Fruit fly (Drosophila melanogaster): ENCODE data around the gene CG7083.

The CG7083 gene

dm6 chr3L:8374107-8374506 is 33.5 kb downstream of the CG7083 start:
- no peak for TF ChIP-seq CG5953 (GFP tag; IDR thresholded peaks at IDR 0.05)
- TF ChIP-seq Ets65A (GFP tag) = peak; percentile 62
- TF ChIP-seq sna (GFP tag; IDR thresholded peaks at IDR 0.05; ENCODE audit: partially characterized antibody) = no peak
- TF ChIP-seq Blimp-1 (GFP tag; optimal IDR thresholded peaks at IDR 0.05) = peak; percentile 65
- no peak for TF ChIP-seq ap (GFP tag; IDR thresholded peaks at IDR 0.05)
- peak; percentile 76 for TF ChIP-seq pros (GFP tag; optimal IDR thresholded peaks at IDR 0.05)
- TF ChIP-seq BtbVII (GFP tag; optimal IDR thresholded peaks at IDR 0.05) = no peak
- TF ChIP-seq CG15269 (tag; optimal IDR thresholded peaks at IDR 0.05) = peak; percentile 70
- no peak for TF ChIP-seq Adf1 (GFP tag; IDR thresholded peaks at IDR 0.05)
- TF ChIP-seq phol (tag; optimal IDR thresholded peaks at IDR 0.05) = no peak
- no peak for TF ChIP-seq tio (GFP tag; optimal IDR thresholded peaks at IDR 0.05)
- TF ChIP-seq cg (GFP tag; optimal IDR thresholded peaks at IDR 0.05) = no peak
- TF ChIP-seq yki (optimal IDR thresholded peaks at IDR 0.05) = no peak
- TF ChIP-seq ase (GFP tag; IDR thresholded peaks at IDR 0.05) = no peak
- no peak for TF ChIP-seq CG11723 (GFP tag; optimal IDR thresholded peaks at IDR 0.05)
- TF ChIP-seq sd (tag; optimal IDR thresholded peaks at IDR 0.05) = peak; percentile 14
- no peak for TF ChIP-seq CG14667 (GFP tag; IDR thresholded peaks at IDR 0.05)
- TF ChIP-seq sisA (GFP tag; IDR thresholded peaks at IDR 0.05) = no peak
- TF ChIP-seq Hr78 (GFP tag; optimal IDR thresholded peaks at IDR 0.05) = peak in 1 of 2 experiments; percentile 47
- TF ChIP-seq sqz (GFP tag; optimal IDR thresholded peaks at IDR 0.05) = peak; percentile 96
- TF ChIP-seq sens (GFP tag) = peak; percentile 11
- no peak for TF ChIP-seq lov (optimal IDR thresholded peaks at IDR 0.05)
- TF ChIP-seq lov (GFP tag; IDR thresholded peaks at IDR 0.05) = no peak
- peak; percentile 20 for TF ChIP-seq kni (GFP tag; optimal IDR thresholded peaks at IDR 0.05)
- no peak for TF ChIP-seq slou (GFP tag; optimal IDR thresholded peaks at IDR 0.05)
- TF ChIP-seq HLH3B (GFP tag; IDR thresholded peaks at IDR 0.05) = no peak
- TF ChIP-seq CG11247 (GFP tag; IDR thresholded peaks at IDR 0.05) = 0 out of 2 replicates have a peak, but pooled peaks have one; percentile 38

- TF ChIP-seq danr (GFP tag; IDR thresholded peaks at IDR 0.05) = no peak
- TF ChIP-seq wdn (GFP tag; IDR thresholded peaks at IDR 0.05) = no peak
- TF ChIP-seq CG4424 (GFP tag; optimal IDR thresholded peaks at IDR 0.05) = no peak
- no peak for TF ChIP-seq CG5245 (GFP tag; optimal IDR thresholded peaks at IDR 0.05)
- no peak for TF ChIP-seq CG14860 (GFP tag; IDR thresholded peaks at IDR 0.05; ENCODE audit: partially characterized antibody)
- TF ChIP-seq mld (GFP tag; IDR thresholded peaks at IDR 0.05; ENCODE audit: partially characterized antibody) = no peak
- TF ChIP-seq zf30C (GFP tag; optimal IDR thresholded peaks at IDR 0.05) = no peak
- no peak for TF ChIP-seq CG2129 (GFP tag; IDR thresholded peaks at IDR 0.05; ENCODE audit: partially characterized antibody)
- TF ChIP-seq CG34376 (GFP tag; optimal IDR thresholded peaks at IDR 0.05) = no peak
- no peak for TF ChIP-seq psq (GFP tag; optimal IDR thresholded peaks at IDR 0.05)
- TF ChIP-seq CG3163 (GFP tag; optimal IDR thresholded peaks at IDR 0.05) = no peak
- no peak for TF ChIP-seq CG6854 (GFP tag; optimal IDR thresholded peaks at IDR 0.05)
- no peak for TF ChIP-seq cwo (GFP tag; optimal IDR thresholded peaks at IDR 0.05)
- no peak for TF ChIP-seq pnt (GFP tag; optimal IDR thresholded peaks at IDR 0.05)
- TF ChIP-seq CG6813 (GFP tag; optimal IDR thresholded peaks at IDR 0.05) = no peak
- no peak for TF ChIP-seq CG11696 (GFP tag; IDR thresholded peaks at IDR 0.05)
- no peak for TF ChIP-seq TFAM (GFP tag; optimal IDR thresholded peaks at IDR 0.05)
- TF ChIP-seq MTF-1 (GFP tag; optimal IDR thresholded peaks at IDR 0.05; ENCODE audit: borderline replicate concordance) = peak; percentile 34
- peak; percentile 2 for TF ChIP-seq gem (tag; optimal IDR thresholded peaks at IDR 0.05)
- TF ChIP-seq CG10959 (GFP tag; IDR thresholded peaks at IDR 0.05) = no peak
- no peak for TF ChIP-seq CG42726 (GFP tag; IDR thresholded peaks at IDR 0.05; ENCODE audit: partially characterized antibody)
- TF ChIP-seq stc (GFP tag; IDR thresholded peaks at IDR 0.05) = no peak
- peak; percentile 6 for TF ChIP-seq Lhr (GFP tag; optimal IDR thresholded peaks at IDR 0.05)
- no peak for TF ChIP-seq CG3847 (GFP tag; IDR thresholded peaks at IDR 0.05)
- no peak for TF ChIP-seq bowl (GFP tag; IDR thresholded peaks at IDR 0.05)
- TF ChIP-seq CG12391 (tag; optimal IDR thresholded peaks at IDR 0.05) = no peak
Observed at dm6 chr3L:8379161-8379560, 38.6 kb downstream of the CG7083 start.

Measured in whole organism, embryonic.